Fruit fly (Drosophila melanogaster) whole organism, wandering third instar larva: Measurements from ENCODE around the gene Scgalpha.

Source experiments
- Mio ChIP-seq: sonication (Bioruptor generic); optimal IDR thresholded peaks from 2 replicates; lab custom pipeline; 2016; ENCODE audit warnings: missing biosample characterization, missing genetic modification characterization
- br ChIP-seq: fragments of 200-800 bp; sonication (Bioruptor generic); optimal IDR thresholded peaks from 2 replicates; lab custom pipeline; 2016; ENCODE audit warnings: missing biosample characterization, missing genetic modification characterization
- h ChIP-seq: fragments of 200-800 bp; sonication (Bioruptor generic); optimal IDR thresholded peaks from 3 replicates; lab custom pipeline; 2016; ENCODE audit warnings: missing biosample characterization, mild to moderate bottlenecking, missing genetic modification characterization
- lola ChIP-seq: fragments of >200 bp; optimal IDR thresholded peaks from 2 replicates; lab custom pipeline; 2017; ENCODE audit warnings: missing biosample characterization, missing genetic modification characterization
- usp ChIP-seq: fragments of >200 bp; optimal IDR thresholded peaks from 2 replicates; lab custom pipeline; 2017; ENCODE audit warnings: missing biosample characterization, missing genetic modification characterization

- TF ChIP-seq Mio (no peak), br (no peak), lola (GFP tag; lab: Kevin White, UChicago) (no peak), h (no peak), usp (GFP tag; lab: Kevin White, UChicago) (no peak)
Observed at dm6 chr2L:8257401-8258266, 45.6 kb upstream of the Scgalpha start, which contains the start of gene CG8086.
